Fruit fly (Drosophila melanogaster): ENCODE results near the gene CG3638.

CG3638 gene

dm6 chrX:1276757-1277527, 40.5 kb upstream of the CG3638 start (continued):
- no peak for TF ChIP-seq sna (GFP tag; IDR thresholded peaks at IDR 0.05; ENCODE audit: partially characterized antibody)
- peak; percentile 89 for TF ChIP-seq CG13296 (GFP tag; optimal IDR thresholded peaks at IDR 0.05)
- TF ChIP-seq CG30020 (tag; optimal IDR thresholded peaks at IDR 0.05) = no peak
- peak; percentile 44; the same call in 1 of the 2 replicates for TF ChIP-seq crol (GFP tag; IDR thresholded peaks at IDR 0.05)
- TF ChIP-seq CG13424 (tag; optimal IDR thresholded peaks at IDR 0.05) = peak; percentile 86
- peak; percentile 74 for TF ChIP-seq Nf-YA (GFP tag; IDR thresholded peaks at IDR 0.05)
- TF ChIP-seq ro (GFP tag; IDR thresholded peaks at IDR 0.05) = peak; percentile 61
- peak; percentile 69 for TF ChIP-seq CG7987 (GFP tag; optimal IDR thresholded peaks at IDR 0.05)
- peak; percentile 53 for TF ChIP-seq CG13894 (tag; optimal IDR thresholded peaks at IDR 0.05)
- TF ChIP-seq cad (GFP tag; optimal IDR thresholded peaks at IDR 0.05) = no peak
- TF ChIP-seq CG15514 (GFP tag; optimal IDR thresholded peaks at IDR 0.05) = peak; percentile 90
- peak; percentile 89 for TF ChIP-seq CG8944 (GFP tag; optimal IDR thresholded peaks at IDR 0.05)
- TF ChIP-seq CG7372 (GFP tag; IDR thresholded peaks at IDR 0.05) = peak; percentile 89
- TF ChIP-seq sob (GFP tag; IDR thresholded peaks at IDR 0.05) = peak; percentile 91
- peak; percentile 91 for TF ChIP-seq CG17361 (GFP tag; IDR thresholded peaks at IDR 0.05)
- TF ChIP-seq HLH54F (GFP tag; optimal IDR thresholded peaks at IDR 0.05) = peak; percentile 91
- peak; percentile 92 for TF ChIP-seq Optix (GFP tag; IDR thresholded peaks at IDR 0.05)
- no peak for TF ChIP-seq tna (GFP tag; IDR thresholded peaks at IDR 0.05; ENCODE audit: partially characterized antibody)
- peak; percentile 95 for TF ChIP-seq Hmr (GFP tag; optimal IDR thresholded peaks at IDR 0.05)
- TF ChIP-seq oc (tag; optimal IDR thresholded peaks at IDR 0.05) = peak; percentile 90
- peak; percentile 93 for TF ChIP-seq CG7556 (GFP tag; optimal IDR thresholded peaks at IDR 0.05)
- TF ChIP-seq CG16815 (GFP tag; optimal IDR thresholded peaks at IDR 0.05) = peak; percentile 85
- TF ChIP-seq CG16813 (GFP tag; IDR thresholded peaks at IDR 0.05; ENCODE audit: partially characterized antibody) = no peak
- TF ChIP-seq CG15696 (tag; optimal IDR thresholded peaks at IDR 0.05) = peak; percentile 24
- TF ChIP-seq inv (GFP tag; IDR thresholded peaks at IDR 0.05; ENCODE audit: partially characterized antibody) = no peak
- peak; percentile 92 for TF ChIP-seq NfI (GFP tag; optimal IDR thresholded peaks at IDR 0.05)
- TF ChIP-seq dan (GFP tag; IDR thresholded peaks at IDR 0.05) = peak; percentile 50; the same call in 1 of the 2 replicates
- TF ChIP-seq CG18764 (GFP tag; optimal IDR thresholded peaks at IDR 0.05) = peak; percentile 78
- TF ChIP-seq pnt (GFP tag; optimal IDR thresholded peaks at IDR 0.05) = peak; percentile 84
- TF ChIP-seq CG5245 (GFP tag; optimal IDR thresholded peaks at IDR 0.05) = peak; percentile 93
- peak; percentile 53 for TF ChIP-seq sug (tag; optimal IDR thresholded peaks at IDR 0.05)
- peak; percentile 89 for TF ChIP-seq CG3726 (GFP tag; IDR thresholded peaks at IDR 0.05)
- TF ChIP-seq Lpt (GFP tag; optimal IDR thresholded peaks at IDR 0.05) = no peak
- peak; percentile 89 for TF ChIP-seq CG8924 (tag; optimal IDR thresholded peaks at IDR 0.05)
- no peak for TF ChIP-seq CG33557 (GFP tag; optimal IDR thresholded peaks at IDR 0.05)
- peak; percentile 96 for TF ChIP-seq CG12071 (GFP tag; optimal IDR thresholded peaks at IDR 0.05)
- peak; percentile 81 for TF ChIP-seq gt (GFP tag; IDR thresholded peaks at IDR 0.05)
- peak; percentile 94 for TF ChIP-seq CG13624 (GFP tag; optimal IDR thresholded peaks at IDR 0.05)
- TF ChIP-seq CG1832 (GFP tag; optimal IDR thresholded peaks at IDR 0.05) = no peak
- TF ChIP-seq PHDP (tag; optimal IDR thresholded peaks at IDR 0.05) = peak; percentile 92
- peak; percentile 91 for TF ChIP-seq bcd (GFP tag; optimal IDR thresholded peaks at IDR 0.05)
- peak; percentile 84 for TF ChIP-seq Asciz (GFP tag; optimal IDR thresholded peaks at IDR 0.05)
- TF ChIP-seq unc-4 (GFP tag; IDR thresholded peaks at IDR 0.05; ENCODE audit: partially characterized antibody) = no peak
- peak; percentile 64 for TF ChIP-seq nerfin-1 (tag; optimal IDR thresholded peaks at IDR 0.05)
- TF ChIP-seq Lhr (GFP tag; optimal IDR thresholded peaks at IDR 0.05) = peak; percentile 62
- peak; percentile 98 for TF ChIP-seq Ets65A (GFP tag)
- TF ChIP-seq CG4707 (GFP tag; optimal IDR thresholded peaks at IDR 0.05) = peak; percentile 65
- TF ChIP-seq CG4404 (GFP tag; IDR thresholded peaks at IDR 0.05) = peak; percentile 66; the same call in 1 of the 2 replicates

Data from whole organism, embryonic.